Worm (Caenorhabditis elegans) whole organism, L4/young adult: ENCODE data around the gene mth-2.

Experiments
- W03F9.2 ChIP-seq: fragments of 150-350 bp; optimal IDR thresholded peaks from 2 replicates; lab custom pipeline; 2014; ENCODE audit warnings: missing biosample characterization, missing genetic modification characterization
- dao-5 ChIP-seq: sonication (generic microtip); optimal IDR thresholded peaks from 2 replicates; lab custom pipeline; 2016; ENCODE audit warnings: missing genotype, missing genetic modification characterization, moderate library complexity, missing compliant biosample characterization
- him-1 ChIP-seq: sonication (generic microtip); optimal IDR thresholded peaks from 2 replicates; lab custom pipeline; 2016; ENCODE audit warnings: missing genotype, missing genetic modification reagents, missing genetic modification characterization, missing compliant biosample characterization

The mth-2 gene

DNA sequence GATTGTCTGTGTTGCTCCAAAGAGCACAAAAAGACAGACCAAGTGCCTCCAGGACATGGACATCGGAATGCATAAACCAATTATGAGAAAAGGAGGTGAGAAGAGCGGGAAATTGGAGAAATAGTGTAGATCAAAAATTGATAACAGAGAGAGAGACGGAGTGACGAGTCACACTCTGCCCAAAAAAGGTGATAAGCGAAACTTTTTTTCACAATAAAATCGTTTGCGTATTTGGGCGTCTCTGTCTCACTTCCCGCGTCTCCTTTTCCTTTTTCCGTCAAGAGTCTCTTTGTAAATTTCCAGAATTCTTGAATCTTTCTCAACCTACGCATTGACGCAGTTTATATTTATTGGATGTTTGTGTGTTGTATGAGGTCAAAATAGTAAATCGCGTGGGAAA lies at the start of gene mth-2:
TSS of gene mth-2 (minus strand) at position 188 of the 400 bp plus-strand sequence.
- TF ChIP-seq dao-5 (tag; lab: Kevin White, UChicago) (no peak), him-1 (tag; lab: Kevin White, UChicago) (no peak), W03F9.2 (tag; lab: Kevin White, UChicago) (no peak)

DNA sequence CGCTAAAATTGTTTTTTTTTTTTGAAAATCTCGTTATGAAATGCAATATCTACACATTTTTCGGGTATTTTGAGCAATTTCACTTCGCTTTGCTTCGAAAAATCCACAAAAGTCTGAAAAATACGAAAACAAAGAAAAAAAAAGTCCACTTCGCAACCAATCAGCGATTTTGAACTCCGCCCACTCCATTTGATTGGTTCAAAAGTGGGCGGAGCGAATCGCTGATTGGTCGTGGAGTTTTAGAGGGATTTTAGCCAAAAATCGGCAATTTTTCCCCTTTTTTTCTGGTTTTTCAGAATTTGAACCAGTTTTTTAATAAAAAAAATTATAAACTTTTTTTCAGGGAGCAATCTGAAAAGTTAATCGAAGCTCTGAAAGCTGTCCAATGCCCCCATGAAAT lies 44.8 kb upstream of the mth-2 start:
- TF ChIP-seq W03F9.2 (tag; lab: Kevin White, UChicago) (no peak), dao-5 (tag; lab: Kevin White, UChicago) (no peak), him-1 (tag; lab: Kevin White, UChicago) (no peak)

DNA sequence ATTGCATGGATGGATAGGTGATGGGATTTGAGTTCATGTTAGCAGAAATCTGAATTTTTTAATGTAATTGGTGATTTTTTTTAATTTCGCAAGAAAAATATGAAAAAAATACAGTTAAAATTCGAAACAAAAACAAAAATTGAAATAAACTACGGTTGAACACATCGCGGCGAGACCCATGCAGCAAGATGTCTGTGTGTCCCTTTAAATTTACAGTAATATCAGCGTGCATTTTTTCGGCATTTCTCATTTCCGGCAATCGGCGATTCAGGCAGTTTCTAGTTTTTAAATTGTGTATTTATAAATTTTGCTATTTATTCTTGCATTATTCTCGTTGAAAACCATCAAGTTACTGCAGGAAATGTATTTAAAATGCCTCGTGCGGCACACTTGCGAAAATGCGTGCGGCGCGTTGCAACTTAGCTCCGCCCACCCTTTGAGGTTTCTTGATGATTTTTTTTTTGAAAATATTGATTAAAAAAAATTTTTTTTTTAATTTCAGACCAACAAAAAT lies 43.6 kb upstream of the mth-2 start, which contains the start of the genes fbxc-44 and C16A11.2:
TSS of gene fbxc-44 (minus strand) at position 51 of the 514 bp plus-strand sequence.
TSS of gene C16A11.2 (plus strand) at position 503 of the 514 bp plus-strand sequence.
- TF ChIP-seq dao-5 (tag; lab: Kevin White, UChicago), result no peak
- peak; percentile 36 for TF ChIP-seq W03F9.2 (tag; lab: Kevin White, UChicago)
- TF ChIP-seq him-1 (tag; lab: Kevin White, UChicago), result no peak

DNA sequence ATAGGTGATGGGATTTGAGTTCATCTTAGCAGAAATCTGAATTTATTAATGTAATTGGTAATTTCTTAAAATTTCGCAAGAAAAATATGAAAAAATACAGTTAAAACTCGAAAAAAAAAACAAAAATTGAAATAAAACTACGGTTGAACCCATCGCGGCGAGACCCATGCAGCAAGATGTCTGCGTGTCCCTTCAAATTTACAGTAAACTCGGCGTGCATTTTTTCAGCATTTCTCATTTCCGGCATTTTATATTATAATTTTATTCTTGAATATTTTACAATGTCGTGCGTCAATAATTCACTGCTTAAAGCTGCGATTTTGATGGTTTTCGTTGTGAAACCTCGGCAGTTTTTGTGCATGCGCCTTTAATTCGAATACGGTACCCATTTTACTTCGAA lies 41.8 kb upstream of the mth-2 start, which contains the start of gene fbxc-43:
TSS of gene fbxc-43 (minus strand) at position 38 of the 400 bp plus-strand sequence.
- TF ChIP-seq him-1 (tag; lab: Kevin White, UChicago) (no peak), W03F9.2 (tag; lab: Kevin White, UChicago) (no peak), dao-5 (tag; lab: Kevin White, UChicago) (no peak)

DNA sequence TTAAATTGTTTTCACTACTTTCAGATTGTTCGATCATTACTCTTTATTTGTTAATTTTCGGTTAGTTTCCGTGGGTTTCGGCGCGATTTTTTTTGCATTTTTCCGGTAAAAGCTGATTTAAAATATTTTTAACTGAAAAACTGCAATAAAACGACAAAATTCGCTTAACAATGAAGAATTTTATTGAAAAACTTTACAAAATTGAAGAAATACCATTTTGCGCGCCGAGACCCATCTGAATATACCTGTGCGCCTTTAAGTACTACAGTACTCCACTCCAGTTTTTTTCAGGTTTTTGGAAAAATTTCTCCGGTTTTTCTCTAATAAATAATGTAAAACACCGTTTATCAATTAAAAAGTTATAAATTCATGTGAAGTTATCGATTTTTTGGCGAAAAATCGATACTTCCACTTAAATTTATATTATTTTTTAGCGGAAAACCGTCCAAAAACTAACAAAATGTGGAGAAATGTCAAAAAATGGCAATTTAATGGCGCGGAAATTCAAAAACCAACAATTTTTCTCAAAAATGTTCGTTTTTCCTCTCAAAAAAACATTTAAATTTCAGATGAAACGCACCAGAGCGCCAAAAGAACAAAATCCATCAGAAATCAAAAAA lies 36.8 kb upstream of the mth-2 start, which contains the start of gene C16A11.10:
TSS of gene C16A11.10 (plus strand) at position 570 of the 620 bp plus-strand sequence.
- TF ChIP-seq him-1 (tag; lab: Kevin White, UChicago) (no peak), W03F9.2 (tag; lab: Kevin White, UChicago) (no peak), dao-5 (tag; lab: Kevin White, UChicago) (no peak)

DNA sequence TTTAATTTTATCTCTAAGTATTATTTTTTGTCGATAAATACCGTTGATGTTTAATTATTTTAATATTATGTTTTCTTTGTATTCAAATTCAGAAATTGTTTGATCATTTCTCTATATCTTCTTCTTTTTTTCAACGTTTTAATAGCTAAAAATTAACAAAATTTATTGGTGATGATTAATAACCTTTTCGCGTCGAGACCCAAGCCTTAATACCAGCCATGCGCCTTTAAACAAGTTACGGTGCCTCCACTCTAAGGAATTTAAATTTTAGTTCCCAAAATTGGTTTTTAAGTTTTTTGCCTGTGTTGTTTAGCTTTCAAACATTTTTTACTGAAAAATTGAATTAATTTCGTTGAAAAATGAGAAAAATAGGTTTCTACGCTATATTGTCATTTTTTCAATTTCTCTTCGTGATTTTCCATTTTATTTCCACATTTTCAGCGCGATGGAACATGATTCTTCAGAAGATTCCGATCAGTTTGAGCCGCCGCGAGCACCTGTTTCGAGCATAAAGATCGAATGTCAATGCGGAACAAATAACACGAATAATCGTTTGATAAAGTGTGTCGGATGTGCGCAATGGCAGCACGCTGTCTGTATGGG lies 35.1 kb upstream of the mth-2 start, which contains the start of gene C16A11.3:
TSS of gene C16A11.3 (plus strand) at position 440 of the 603 bp plus-strand sequence.
- TF ChIP-seq W03F9.2 (tag; lab: Kevin White, UChicago) (no peak), him-1 (tag; lab: Kevin White, UChicago) (no peak), dao-5 (tag; lab: Kevin White, UChicago) (no peak)

DNA sequence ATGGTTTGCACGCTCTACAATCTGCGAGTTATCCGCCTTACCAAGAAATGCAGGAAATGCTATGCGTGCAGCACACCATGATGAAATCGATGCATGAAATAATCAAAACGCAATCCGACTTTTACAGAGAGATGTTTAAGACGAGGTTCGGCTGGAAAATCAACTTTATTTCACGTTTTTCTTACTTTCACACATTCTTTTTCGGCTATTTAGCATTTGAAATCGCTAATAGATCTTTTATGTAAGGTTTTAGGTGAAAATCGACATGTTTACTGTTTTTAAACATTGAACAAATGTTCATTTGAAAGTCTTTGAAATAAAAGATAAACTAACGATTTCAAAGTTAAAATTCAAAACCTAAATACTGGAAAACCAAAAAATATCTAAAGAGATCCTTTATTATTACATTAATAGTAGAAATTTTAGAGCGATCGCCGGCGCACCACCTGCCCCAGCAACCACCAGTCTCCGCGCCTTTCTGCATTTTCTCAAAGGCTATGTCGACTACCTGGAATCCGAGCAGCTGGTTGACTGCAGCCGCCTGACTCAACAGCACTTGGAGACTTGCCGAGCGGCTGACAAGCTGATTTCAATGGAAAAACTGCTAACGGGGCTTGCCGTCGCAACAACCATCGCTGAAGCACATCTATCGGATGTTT lies 34.1 kb upstream of the mth-2 start:
- TF ChIP-seq him-1 (tag; lab: Kevin White, UChicago) (no peak), dao-5 (tag; lab: Kevin White, UChicago) (no peak), W03F9.2 (tag; lab: Kevin White, UChicago) (no peak)

DNA sequence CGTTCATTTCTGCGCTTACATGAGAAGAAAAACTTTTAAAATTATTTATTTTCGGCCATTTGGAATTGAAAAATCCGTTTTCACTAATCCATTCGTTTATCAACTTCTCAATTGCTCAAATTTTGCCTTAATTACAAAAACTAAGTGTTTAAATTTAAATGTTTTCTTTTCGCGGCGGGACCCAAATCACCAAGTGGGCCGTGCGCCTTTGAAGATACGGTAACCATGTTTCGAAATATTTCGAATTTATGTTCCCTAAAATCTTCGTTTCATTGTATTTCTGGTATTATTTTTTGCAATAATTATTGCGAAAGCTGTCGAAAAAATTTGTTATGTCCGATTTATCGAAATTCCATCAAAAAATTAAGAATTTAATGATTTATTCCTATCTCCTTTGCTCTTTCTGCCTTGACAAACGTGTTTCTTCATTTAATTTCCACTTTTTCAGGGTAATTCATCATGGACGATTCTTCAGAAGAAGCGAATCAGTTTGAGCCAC lies 32.5 kb upstream of the mth-2 start, which contains the start of gene C16A11.4:
TSS of gene C16A11.4 (plus strand) at position 449 of the 499 bp plus-strand sequence.
- TF ChIP-seq dao-5 (tag; lab: Kevin White, UChicago) (no peak), W03F9.2 (tag; lab: Kevin White, UChicago) (no peak), him-1 (tag; lab: Kevin White, UChicago) (no peak)

DNA sequence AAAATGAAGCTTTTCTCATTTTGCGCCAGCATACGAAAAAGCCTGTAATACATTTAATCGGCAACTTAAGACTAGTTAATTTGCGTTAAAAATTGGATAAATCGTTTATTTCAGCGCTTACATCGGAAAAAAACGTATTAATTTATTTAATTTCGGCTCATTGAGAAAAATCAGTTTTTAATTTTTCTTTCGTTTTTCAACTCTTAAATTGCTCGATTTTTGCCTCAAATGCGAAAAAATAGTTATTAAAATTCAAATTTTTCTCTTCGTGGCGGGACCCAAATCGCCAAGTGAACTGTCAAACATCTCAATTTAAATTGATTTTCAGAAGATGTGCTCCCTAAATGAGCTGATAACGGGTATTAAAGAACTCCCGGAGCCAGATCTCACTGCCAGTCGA lies 28.9 kb upstream of the mth-2 start, which contains the start of gene C16A11.5:
TSS of gene C16A11.5 (plus strand) at position 323 of the 400 bp plus-strand sequence.
- TF ChIP-seq W03F9.2 (tag; lab: Kevin White, UChicago), result no peak

DNA sequence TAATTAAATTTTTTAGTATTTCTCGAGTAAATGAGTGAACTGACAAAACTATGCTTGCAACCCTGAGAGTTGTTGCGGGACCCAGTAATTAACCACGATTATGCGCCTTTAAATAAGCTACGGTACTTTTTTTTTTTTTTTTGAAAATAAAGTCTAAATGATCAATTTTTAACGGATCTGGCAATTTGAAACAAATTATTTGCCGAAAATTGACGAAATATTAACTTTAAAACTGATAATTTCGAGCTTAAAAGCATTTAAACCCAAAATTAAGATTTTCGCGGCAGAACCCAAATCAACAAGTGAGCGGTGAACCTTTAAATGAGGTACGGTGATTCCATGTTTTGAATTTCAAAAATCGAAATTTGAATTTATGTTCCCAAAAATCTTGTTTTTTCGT lies 28.4 kb upstream of the mth-2 start:
- TF ChIP-seq him-1 (tag; lab: Kevin White, UChicago) (no peak), dao-5 (tag; lab: Kevin White, UChicago) (no peak), W03F9.2 (tag; lab: Kevin White, UChicago) (no peak)

DNA sequence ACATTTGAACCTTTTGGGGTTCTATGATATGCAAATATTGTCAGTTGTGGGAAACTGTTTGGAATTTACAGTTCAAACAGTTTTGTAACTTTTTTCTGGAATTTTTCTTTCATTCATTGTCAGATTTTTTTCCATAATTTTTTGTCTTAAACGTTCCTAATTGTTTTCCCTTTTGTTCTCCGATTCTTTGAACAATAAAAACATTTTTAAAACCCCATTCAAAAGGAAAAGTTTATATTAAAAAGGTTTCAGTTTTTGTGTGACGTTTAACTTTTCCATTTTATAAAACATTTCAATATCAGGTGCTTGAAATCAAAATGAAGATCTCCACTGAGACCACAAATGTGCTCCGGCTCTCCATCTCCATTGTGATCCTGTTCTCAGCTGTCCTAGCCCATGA lies 24.9 kb upstream of the mth-2 start, which contains the start of gene F31D5.1:
TSS of gene F31D5.1 (plus strand) at position 301 of the 400 bp plus-strand sequence.
- TF ChIP-seq him-1 (tag; lab: Kevin White, UChicago) (no peak), W03F9.2 (tag; lab: Kevin White, UChicago) (no peak), dao-5 (tag; lab: Kevin White, UChicago) (no peak)

DNA sequence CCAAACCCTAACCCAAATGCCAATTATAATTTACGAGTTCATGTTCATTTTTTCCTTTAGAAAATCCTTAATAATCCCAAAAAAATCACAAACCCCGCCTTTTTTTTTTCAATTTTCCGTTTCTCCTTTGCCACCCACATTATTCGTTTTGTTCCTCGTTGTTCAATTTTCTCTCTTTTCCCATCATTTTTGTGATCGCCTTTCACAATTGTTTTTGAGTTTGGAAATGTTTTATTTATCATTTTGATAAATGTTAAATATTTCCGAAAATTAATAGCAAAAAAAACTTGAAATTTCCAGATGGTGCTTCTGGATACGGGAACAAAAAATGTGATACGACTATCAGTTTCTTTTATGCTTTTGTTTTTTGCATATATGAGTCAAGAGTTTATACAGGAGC lies 21.2 kb upstream of the mth-2 start, which contains the start of gene F31D5.2:
TSS of gene F31D5.2 (plus strand) at position 301 of the 400 bp plus-strand sequence.
- TF ChIP-seq dao-5 (tag; lab: Kevin White, UChicago) (no peak), him-1 (tag; lab: Kevin White, UChicago) (no peak), W03F9.2 (tag; lab: Kevin White, UChicago) (no peak)
